Fruit fly (Drosophila melanogaster): ENCODE data around the gene Ktl.

Ktl gene

DNA sequence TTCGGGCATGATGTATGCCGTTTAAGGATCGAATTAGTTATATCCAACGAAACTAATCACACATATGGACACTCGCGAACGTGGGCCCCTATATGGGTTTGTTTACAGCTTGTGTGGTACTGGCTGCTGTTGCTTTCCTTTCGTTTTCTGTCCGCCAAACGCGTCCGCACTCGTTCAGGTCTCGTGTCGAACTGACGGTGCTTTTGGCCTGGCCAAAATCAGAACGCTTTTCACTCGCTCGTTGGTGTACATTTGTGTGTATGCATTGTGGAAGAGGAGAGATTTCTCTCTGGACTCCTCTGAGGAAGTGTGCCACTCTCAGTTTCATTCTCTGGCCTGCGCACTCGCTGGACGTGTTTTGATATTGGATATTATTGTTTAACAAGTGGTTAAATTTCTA is at the start of gene Ktl:
Gene Ktl (minus strand): TSS at position 193 of the 400 bp plus-strand sequence.
- TF ChIP-seq Med (GFP tag) (peak; percentile 67), Trl (optimal IDR thresholded peaks at IDR 0.05) (peak; percentile 17 to 42), Trl (GFP tag; optimal IDR thresholded peaks at IDR 0.05) (no peak), CG12155 (GFP tag; optimal IDR thresholded peaks at IDR 0.05) (peak; percentile 64), cas (GFP tag; IDR thresholded peaks at IDR 0.05) (no peak), scrt (GFP tag; optimal IDR thresholded peaks at IDR 0.05) (peak; percentile 26), cad (GFP tag; optimal IDR thresholded peaks at IDR 0.05) (no peak), sc (optimal IDR thresholded peaks at IDR 0.05) (no peak), sc (GFP tag; optimal IDR thresholded peaks at IDR 0.05) (no peak), danr (GFP tag; IDR thresholded peaks at IDR 0.05) (no peak), gt (GFP tag; IDR thresholded peaks at IDR 0.05) (no peak), HmgZ (tag; optimal IDR thresholded peaks at IDR 0.05) (no peak), Deaf1 (tag; optimal IDR thresholded peaks at IDR 0.05) (peak; percentile 11), CG31388 (GFP tag; optimal IDR thresholded peaks at IDR 0.05) (no peak), Hmx (GFP tag; optimal IDR thresholded peaks at IDR 0.05) (no peak), Hr51 (GFP tag; optimal IDR thresholded peaks at IDR 0.05) (no peak), CG6791 (GFP tag; IDR thresholded peaks at IDR 0.05; ENCODE audit: partially characterized antibody) (no peak), Ravus (GFP tag; IDR thresholded peaks at IDR 0.05) (no peak), ewg (GFP tag; optimal IDR thresholded peaks at IDR 0.05) (peak; percentile 43), CG12219 (GFP tag; optimal IDR thresholded peaks at IDR 0.05) (no peak)

DNA sequence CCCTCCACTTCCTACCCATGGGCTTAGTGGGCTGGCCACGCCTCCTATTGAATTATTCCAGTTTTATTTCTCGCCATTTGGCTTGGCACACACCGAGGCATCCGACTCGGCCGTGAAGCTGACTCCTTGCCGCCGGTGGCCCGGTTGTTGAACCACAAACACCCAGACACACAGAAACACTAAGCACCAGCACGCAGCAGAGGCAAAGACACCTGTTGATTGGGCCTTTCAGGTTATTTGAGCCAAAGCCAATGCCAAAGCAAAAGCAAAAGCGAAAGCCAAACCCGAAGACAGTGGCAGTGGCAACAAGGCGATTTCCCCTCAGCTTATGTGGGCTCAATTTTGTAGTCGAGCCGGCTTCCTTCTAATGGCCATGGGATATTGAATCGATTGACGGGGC is 49.7 kb upstream of the Ktl start:
- TF ChIP-seq zen (tag; optimal IDR thresholded peaks at IDR 0.05) (no peak), Med (GFP tag) (peak; percentile 48), kah (GFP tag; optimal IDR thresholded peaks at IDR 0.05) (no peak), CG17328 (GFP tag; IDR thresholded peaks at IDR 0.05) (no peak), Deaf1 (tag; optimal IDR thresholded peaks at IDR 0.05) (peak; percentile 33), scrt (GFP tag; optimal IDR thresholded peaks at IDR 0.05) (peak; percentile 94), CG10147 (GFP tag; optimal IDR thresholded peaks at IDR 0.05) (no peak), chinmo (GFP tag; IDR thresholded peaks at IDR 0.05; ENCODE audit: partially characterized antibody) (0 out of 4 replicates have a peak, but pooled peaks have one; percentile 59), CG14014 (GFP tag; IDR thresholded peaks at IDR 0.05) (no peak), CG10543 (GFP tag; optimal IDR thresholded peaks at IDR 0.05) (peak; percentile 16), sima (GFP tag; optimal IDR thresholded peaks at IDR 0.05) (no peak), abd-A (tag; optimal IDR thresholded peaks at IDR 0.05) (peak; percentile 87), CG11504 (tag; optimal IDR thresholded peaks at IDR 0.05) (no peak), CG12236 (GFP tag; optimal IDR thresholded peaks at IDR 0.05) (no peak), Eip74EF (GFP tag; optimal IDR thresholded peaks at IDR 0.05) (no peak), psq (GFP tag; optimal IDR thresholded peaks at IDR 0.05) (no peak)

DNA sequence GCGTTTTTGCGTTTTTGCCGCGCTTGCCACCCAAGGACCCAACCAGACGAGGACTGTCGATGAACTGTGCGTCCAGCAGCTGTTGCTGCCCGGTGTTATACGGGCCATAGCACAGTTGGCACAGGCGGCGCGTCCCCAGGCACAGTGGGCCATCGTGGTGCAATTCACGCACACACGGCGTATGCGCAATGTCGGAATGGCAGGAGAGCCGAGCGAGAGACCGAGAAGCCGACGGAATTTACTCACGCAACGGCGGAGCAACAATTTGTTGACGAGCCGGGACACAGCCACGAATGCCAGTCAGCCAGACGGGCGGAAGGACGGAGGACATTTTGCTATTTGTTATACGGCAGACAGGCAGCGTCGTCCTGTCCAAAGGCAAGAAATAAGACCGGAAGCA is 48.3 kb upstream of the Ktl start, which contains the start of gene CG31191:
Gene CG31191 (minus strand): TSS at position 68 of the 400 bp plus-strand sequence.
- TF ChIP-seq CG32767 (GFP tag; IDR thresholded peaks at IDR 0.05) (no peak), CkIIα-i1 (GFP tag; IDR thresholded peaks at IDR 0.05) (no peak), pfk (GFP tag; optimal IDR thresholded peaks at IDR 0.05) (no peak), amos (GFP tag; IDR thresholded peaks at IDR 0.05; ENCODE audit: partially characterized antibody) (peak; percentile 23; the same call in 1 of the 2 replicates), CG1603 (tag; optimal IDR thresholded peaks at IDR 0.05) (no peak), fu2 (GFP tag; optimal IDR thresholded peaks at IDR 0.05) (no peak), CG7372 (GFP tag; IDR thresholded peaks at IDR 0.05) (0 out of 2 replicates have a peak, but pooled peaks have one; percentile 12), CoRest (tag; optimal IDR thresholded peaks at IDR 0.05) (no peak), slp2 (GFP tag; optimal IDR thresholded peaks at IDR 0.05) (no peak), CG8924 (tag; optimal IDR thresholded peaks at IDR 0.05) (no peak), jigr1 (GFP tag; IDR thresholded peaks at IDR 0.05) (no peak), gro (GFP tag; optimal IDR thresholded peaks at IDR 0.05) (no peak), D19B (GFP tag; optimal IDR thresholded peaks at IDR 0.05) (no peak), rib (GFP tag; IDR thresholded peaks at IDR 0.05) (no peak), cwo (GFP tag; optimal IDR thresholded peaks at IDR 0.05) (no peak), CG5245 (GFP tag; optimal IDR thresholded peaks at IDR 0.05) (no peak), dati (GFP tag; IDR thresholded peaks at IDR 0.05) (no peak), pzg (GFP tag; optimal IDR thresholded peaks at IDR 0.05) (no peak), HmgZ (tag; optimal IDR thresholded peaks at IDR 0.05) (no peak)
